Fruit fly (Drosophila melanogaster): Measurements from ENCODE around the gene CG7191.

dm6 chr2L:7811249-7812002 lies 44.0 kb downstream of the CG7191 start, which contains the start of gene LanB1:
- no peak; the same call in 2 of the 3 replicates for TF ChIP-seq fd96Ca (GFP tag; IDR thresholded peaks at IDR 0.05)
- no peak; the same call in 1 of the 2 replicates for TF ChIP-seq Ets98B (GFP tag; IDR thresholded peaks at IDR 0.05)
- no peak for TF ChIP-seq D1 (tag; optimal IDR thresholded peaks at IDR 0.05)
- no peak for TF ChIP-seq CG8159 (tag; optimal IDR thresholded peaks at IDR 0.05)
- TF ChIP-seq Snoo (tag; optimal IDR thresholded peaks at IDR 0.05) = no peak
- TF ChIP-seq Pif1A (GFP tag; optimal IDR thresholded peaks at IDR 0.05) = no peak
